Worm (Caenorhabditis elegans) whole organism, L4 larva: Measurements from ENCODE around the gene F44B9.8.
A peak's percentile ranks its signal among the peaks of the same experiment; 100 is the strongest.

Source experiments
- Y105C5A.15 ChIP-seq: fragments of 200-800 bp; sonication (Bioruptor generic); IDR thresholded peaks from 2 replicates; pipeline ENCODE4 v1.3.6; 2022; ENCODE audit warnings: missing genetic modification characterization, missing compliant biosample characterization
- aha-1 ChIP-seq: fragments of 150-350 bp; peaks from one replicate; lab custom pipeline; 2014; ENCODE audit warnings: missing biosample characterization, missing genetic modification characterization
- attf-4 ChIP-seq: sonication (generic microtip); optimal IDR thresholded peaks from 3 replicates; lab custom pipeline; 2017; ENCODE audit warnings: missing biosample characterization, missing genetic modification characterization
- ceh-20 ChIP-seq: fragments of 200-800 bp; sonication (Bioruptor generic); IDR thresholded peaks from 2 replicates; pipeline ENCODE4 v1.3.6; 2022; ENCODE audit warnings: missing genetic modification reagents, missing genetic modification characterization, missing compliant biosample characterization
- ceh-32 ChIP-seq: sonication (generic microtip); optimal IDR thresholded peaks from 2 replicates; lab custom pipeline; 2016; ENCODE audit warnings: mild to moderate bottlenecking, missing genetic modification characterization, missing compliant biosample characterization; ENCODE audit not compliant: poor library complexity
- cey-2 ChIP-seq: sonication (generic microtip); optimal IDR thresholded peaks from 3 replicates; lab custom pipeline; 2017; ENCODE audit warnings: missing genetic modification characterization, mild to moderate bottlenecking, missing compliant biosample characterization, antibody characterized with exemption, borderline replicate concordance; ENCODE audit not compliant: insufficient read depth
- ctbp-1 ChIP-seq: fragments of 200-800 bp; sonication (Bioruptor generic); IDR thresholded peaks from 2 replicates; pipeline ENCODE4 v1.3.6; 2022; ENCODE audit warnings: missing genetic modification reagents, missing genetic modification characterization, missing compliant biosample characterization
- daf-12 ChIP-seq: fragments of 150-350 bp; optimal IDR thresholded peaks from 2 replicates; lab custom pipeline; 2014; ENCODE audit warnings: missing biosample characterization, missing genetic modification reagents, missing genetic modification characterization
- dmd-9 ChIP-seq: fragments of 200-800 bp; sonication (Bioruptor generic); IDR thresholded peaks from 2 replicates; pipeline ENCODE4 v1.3.6; 2022; ENCODE audit warnings: missing genetic modification reagents, missing genetic modification characterization, missing compliant biosample characterization
- dve-1 ChIP-seq: sonication (generic microtip); optimal IDR thresholded peaks from 2 replicates; lab custom pipeline; 2017; ENCODE audit warnings: antibody characterized with exemption, mild to moderate bottlenecking, missing genetic modification characterization, missing compliant biosample characterization; ENCODE audit not compliant: insufficient read depth
- egl-43 ChIP-seq: fragments of 200-800 bp; sonication (Bioruptor generic); IDR thresholded peaks from 2 replicates; pipeline ENCODE4 v1.3.6; 2022; ENCODE audit warnings: missing genetic modification reagents, missing genetic modification characterization, missing compliant biosample characterization
- fos-1 ChIP-seq: fragments of 150-350 bp; optimal IDR thresholded peaks from 2 replicates; lab custom pipeline; 2014; ENCODE audit warnings: missing biosample characterization, missing genetic modification characterization
- hlh-30 ChIP-seq: sonication (generic microtip); optimal IDR thresholded peaks from 2 replicates; lab custom pipeline; 2017; ENCODE audit warnings: antibody characterized with exemption, mild to moderate bottlenecking, missing genetic modification characterization, missing compliant biosample characterization; ENCODE audit not compliant: insufficient read depth
- jun-1 ChIP-seq: fragments of 150-350 bp; optimal IDR thresholded peaks from 2 replicates; lab custom pipeline; 2014; ENCODE audit warnings: missing biosample characterization, missing genetic modification reagents, missing genetic modification characterization
- lim-7 ChIP-seq: fragments of 200-800 bp; sonication (Bioruptor generic); IDR thresholded peaks from 2 replicates; pipeline ENCODE4 v1.3.6; 2022; ENCODE audit warnings: missing genetic modification characterization, missing compliant biosample characterization
- lin-1 ChIP-seq: fragments of 200-800 bp; sonication (Bioruptor generic); IDR thresholded peaks from 2 replicates; pipeline ENCODE4 v1.3.6; 2022; ENCODE audit warnings: missing genetic modification reagents, missing genetic modification characterization, missing compliant biosample characterization
- lin-39 ChIP-seq: fragments of 150-350 bp; optimal IDR thresholded peaks from 2 replicates; lab custom pipeline; 2014; ENCODE audit warnings: missing biosample characterization, missing genetic modification reagents, missing genetic modification characterization
- lir-3 ChIP-seq: sonication (generic microtip); optimal IDR thresholded peaks from 2 replicates; lab custom pipeline; 2016; ENCODE audit warnings: mild to moderate bottlenecking, missing genetic modification characterization, missing compliant biosample characterization
- mxl-2 ChIP-seq: fragments of 200-800 bp; sonication (Bioruptor generic); conservative IDR thresholded peaks from 2 replicates; pipeline ENCODE4 v1.3.6; 2022; ENCODE audit warnings: missing genetic modification reagents, missing genetic modification characterization, missing compliant biosample characterization
- nhr-102 ChIP-seq: sonication (generic microtip); optimal IDR thresholded peaks from 2 replicates; lab custom pipeline; 2016; ENCODE audit warnings: mild to moderate bottlenecking, missing genetic modification characterization, moderate library complexity, missing compliant biosample characterization
- nhr-41 ChIP-seq: fragments of 200-800 bp; sonication (Bioruptor generic); IDR thresholded peaks from 2 replicates; pipeline ENCODE4 v1.3.6; 2022; ENCODE audit warnings: missing genetic modification reagents, missing genetic modification characterization, missing compliant biosample characterization
- nhr-42 ChIP-seq: fragments of 200-800 bp; sonication (Bioruptor generic); IDR thresholded peaks from 2 replicates; pipeline ENCODE4 v1.3.6; 2022; ENCODE audit warnings: missing genetic modification characterization, missing compliant biosample characterization
- pqm-1 ChIP-seq: sonication (generic microtip); optimal IDR thresholded peaks from 2 replicates; lab custom pipeline; 2017; ENCODE audit warnings: missing biosample characterization, missing genetic modification characterization
- saeg-2 ChIP-seq: fragments of 200-800 bp; sonication (Bioruptor generic); IDR thresholded peaks from 2 replicates; pipeline ENCODE4 v1.3.6; 2022; ENCODE audit warnings: missing genetic modification reagents, missing genetic modification characterization, missing compliant biosample characterization
- set-16 ChIP-seq: fragments of 200-800 bp; sonication (Bioruptor generic); IDR thresholded peaks from 2 replicates; pipeline ENCODE4 v1.3.6; 2022; ENCODE audit warnings: missing genetic modification reagents, missing genetic modification characterization, missing compliant biosample characterization
- skn-1 ChIP-seq: fragments of 150-350 bp; optimal IDR thresholded peaks from 2 replicates; lab custom pipeline; 2014; ENCODE audit warnings: missing biosample characterization, missing genetic modification characterization
- tra-1 ChIP-seq: fragments of 200-800 bp; sonication (Bioruptor generic); IDR thresholded peaks from 2 replicates; pipeline ENCODE4 v1.3.6; 2022; ENCODE audit warnings: missing genetic modification reagents, missing genetic modification characterization, missing compliant biosample characterization
- unc-39 ChIP-seq: sonication (generic microtip); optimal IDR thresholded peaks from 2 replicates; lab custom pipeline; 2017; ENCODE audit warnings: missing biosample characterization, missing genetic modification characterization
- unc-62 ChIP-seq, 3 experiments: fragments of 150-350 bp in 1 of 3; sonication (generic microtip); optimal IDR thresholded peaks in 2 of 3; peaks in 1 of 3; 1 replicate in 1 of 3; 2 replicates in 2 of 3; lab custom pipeline; 2014 to 2017; ENCODE audit warnings: missing biosample characterization in 3 of 3, missing genetic modification characterization in 3 of 3, missing genetic modification reagents in 3 of 3, missing genotype in 1 of 3
- vab-7 ChIP-seq: fragments of 200-800 bp; sonication (Bioruptor generic); IDR thresholded peaks from 2 replicates; pipeline ENCODE4 v1.3.6; 2022; ENCODE audit warnings: missing genetic modification reagents, missing genetic modification characterization, missing compliant biosample characterization
- zag-1 ChIP-seq: fragments of 150-350 bp; optimal IDR thresholded peaks from 2 replicates; lab custom pipeline; 2014; ENCODE audit warnings: missing biosample characterization, missing genetic modification characterization
- zip-2 ChIP-seq: fragments of 150-350 bp; optimal IDR thresholded peaks from 2 replicates; lab custom pipeline; 2014; ENCODE audit warnings: missing biosample characterization, missing genetic modification characterization
- ztf-11 ChIP-seq: fragments of 150-350 bp; optimal IDR thresholded peaks from 2 replicates; lab custom pipeline; 2014; ENCODE audit warnings: missing biosample characterization, missing genetic modification characterization

The F44B9.8 gene

DNA sequence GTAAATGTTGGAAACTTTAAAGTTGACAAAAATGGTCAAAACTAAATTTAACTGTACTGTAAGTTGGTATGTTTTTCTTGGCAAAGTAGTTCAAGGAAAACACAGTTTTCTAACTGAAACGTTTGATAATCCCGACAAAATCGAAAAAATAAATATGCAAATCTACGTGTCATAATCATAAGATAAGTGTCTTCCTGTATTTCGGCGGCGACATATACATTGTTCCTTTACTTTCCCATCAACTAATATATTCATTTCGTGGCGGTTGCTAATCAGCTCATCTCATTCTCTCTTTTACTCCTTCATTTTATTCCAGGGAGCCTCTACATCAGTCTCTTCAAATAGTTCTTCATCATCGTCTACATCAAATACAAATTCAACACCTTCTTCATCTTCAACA lies 38.3 kb upstream of the F44B9.8 start:
- TF ChIP-seq aha-1 (tag; lab: Kevin White, UChicago) (peak; percentile 93), ceh-20 (no peak)

DNA sequence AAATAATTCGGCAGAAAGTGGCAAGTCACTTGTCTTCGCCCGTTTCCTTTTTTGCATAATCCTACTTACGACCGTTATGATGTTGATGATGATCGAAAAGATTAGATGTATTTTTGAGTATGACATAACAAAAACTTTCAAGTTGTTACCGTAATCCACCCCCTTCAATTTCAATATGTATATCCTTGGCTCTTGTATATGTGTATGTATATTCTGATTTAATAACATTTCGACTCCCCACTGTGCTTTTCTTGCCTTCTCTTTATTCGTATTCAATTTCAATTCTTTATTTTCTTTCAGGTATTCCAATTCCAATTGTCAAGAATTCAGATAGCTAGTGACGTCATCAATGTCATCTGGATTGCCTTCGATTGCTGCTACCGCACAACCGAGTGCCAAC lies 37.5 kb upstream of the F44B9.8 start, which contains the start of gene pros-1:
Gene pros-1 (plus strand): TSS at position 301 of the 400 bp plus-strand sequence.
- no peak for TF ChIP-seq zip-2 (tag; lab: Kevin White, UChicago)
- no peak for TF ChIP-seq tra-1 (GFP tag; lab: Robert Waterston, UW)
- no peak for TF ChIP-seq Y105C5A.15
- TF ChIP-seq unc-39 (tag; lab: Kevin White, UChicago), result no peak
- TF ChIP-seq cey-2, result no peak

DNA sequence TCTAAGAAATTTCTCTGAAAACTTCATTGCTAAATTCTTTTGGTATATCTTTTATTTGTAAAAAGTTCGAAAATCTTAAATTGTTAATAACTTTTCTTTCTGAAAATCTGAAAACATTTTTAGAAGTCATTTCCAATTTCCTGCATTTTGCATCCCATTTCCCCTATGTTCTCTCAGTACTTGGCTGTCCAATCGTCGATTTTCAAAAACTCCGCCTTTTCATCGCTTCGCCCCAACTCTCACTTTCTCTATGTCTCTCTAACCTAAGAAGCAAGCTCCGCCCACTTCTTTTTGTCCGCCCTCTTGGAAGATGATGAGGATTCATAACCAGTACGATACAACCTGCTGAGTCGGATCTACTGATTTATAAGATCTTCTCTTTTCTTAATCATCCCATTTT lies 35.7 kb upstream of the F44B9.8 start:
- TF ChIP-seq lim-7 (GFP tag; lab: Robert Waterston, UW) (no peak), hlh-30 (tag; lab: Kevin White, UChicago) (no peak), lin-39 (no peak), ztf-11 (tag; lab: Kevin White, UChicago) (no peak), ctbp-1 (GFP tag; lab: Robert Waterston, UW) (no peak), saeg-2 (GFP tag; lab: Robert Waterston, UW) (no peak), vab-7 (GFP tag; lab: Robert Waterston, UW) (no peak), fos-1 (tag; lab: Kevin White, UChicago) (no peak), nhr-102 (tag; lab: Kevin White, UChicago) (no peak), ceh-32 (tag; lab: Kevin White, UChicago) (no peak), zag-1 (no peak), nhr-42 (GFP tag; lab: Robert Waterston, UW) (no peak), mxl-2 (GFP tag; lab: Robert Waterston, UW) (no peak), dmd-9 (no peak), jun-1 (tag; lab: Kevin White, UChicago) (no peak), lin-1 (no peak), daf-12 (tag; lab: Kevin White, UChicago) (no peak), unc-62 (GFP tag; optimal IDR thresholded peaks at IDR 0.05 in 1 of 2; lab: Kevin White, UChicago) (no peak), unc-62 (tag; optimal IDR thresholded peaks at IDR 0.05; lab: Kevin White, UChicago) (no peak)

DNA sequence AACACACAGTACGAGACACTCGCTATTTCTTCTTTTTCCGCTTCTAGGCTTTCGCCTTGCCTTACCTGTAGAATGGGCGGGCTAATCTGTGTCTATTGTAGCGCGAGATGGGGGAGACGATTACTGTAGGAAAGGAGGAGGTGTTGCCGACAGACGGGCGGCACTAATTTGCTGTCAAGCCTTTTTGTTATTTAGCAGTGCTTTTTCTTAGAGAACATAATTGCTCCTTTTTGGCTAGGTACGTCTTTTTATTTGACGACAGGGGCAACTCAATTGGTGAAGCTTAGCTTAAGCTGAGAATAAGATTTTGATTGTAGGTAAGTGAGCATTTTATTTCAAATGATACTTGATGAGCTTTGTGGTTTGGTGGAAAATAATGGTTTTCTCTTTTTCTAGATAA lies 34.2 kb upstream of the F44B9.8 start:
- TF ChIP-seq set-16 (no peak), unc-62 (GFP tag; optimal IDR thresholded peaks at IDR 0.05 in 1 of 2; lab: Kevin White, UChicago) (peak in 1 of 2 experiments; percentile 95), unc-62 (tag; optimal IDR thresholded peaks at IDR 0.05; lab: Kevin White, UChicago) (no peak)

DNA sequence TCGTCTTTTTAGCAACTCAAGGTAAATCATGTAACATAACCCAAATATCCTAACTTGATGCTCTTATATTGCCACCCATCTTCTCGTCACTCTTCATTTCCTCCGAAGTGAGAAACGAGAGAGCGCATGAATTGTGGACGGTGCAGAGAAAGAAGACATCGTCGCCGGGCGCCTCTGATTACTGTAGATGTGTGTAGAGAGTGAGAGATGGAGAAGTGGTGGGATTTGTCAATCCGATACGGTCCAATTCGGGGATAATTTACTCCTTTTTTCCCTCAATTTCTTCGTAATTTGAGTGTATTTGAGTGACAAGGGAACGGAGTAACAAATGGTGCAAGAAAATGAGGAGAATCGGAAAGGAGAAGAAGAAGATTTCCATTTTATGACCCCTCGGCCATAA lies 31.7 kb upstream of the F44B9.8 start:
- peak in 1 of 2 experiments; percentile 96 for TF ChIP-seq unc-62 (GFP tag; optimal IDR thresholded peaks at IDR 0.05 in 1 of 2; lab: Kevin White, UChicago)
- no peak for TF ChIP-seq unc-62 (tag; optimal IDR thresholded peaks at IDR 0.05; lab: Kevin White, UChicago)
- TF ChIP-seq lir-3 (tag; lab: Kevin White, UChicago), result no peak

DNA sequence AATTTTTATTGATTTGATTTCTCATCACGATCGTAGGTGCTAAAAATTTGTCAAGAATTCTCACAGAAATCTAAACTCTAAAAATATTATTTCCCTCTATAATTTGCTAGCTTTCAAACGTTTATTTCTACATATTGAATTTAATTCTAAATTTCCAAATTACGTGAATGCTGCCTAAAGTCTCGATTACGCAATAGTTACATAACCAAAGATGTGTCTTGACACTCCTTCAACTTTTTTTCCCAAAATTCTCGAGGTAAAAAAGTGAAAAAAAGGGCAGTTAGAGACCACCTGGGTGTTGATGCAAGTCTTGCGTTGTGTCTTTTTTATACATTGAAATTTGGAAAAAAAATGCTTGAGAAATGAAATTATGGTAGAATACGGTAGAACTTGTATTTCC lies 22.4 kb upstream of the F44B9.8 start:
- TF ChIP-seq attf-4 (no peak), fos-1 (tag; lab: Kevin White, UChicago) (no peak), dve-1 (tag; lab: Kevin White, UChicago) (no peak), pqm-1 (no peak), vab-7 (GFP tag; lab: Robert Waterston, UW) (no peak), nhr-41 (no peak), zip-2 (tag; lab: Kevin White, UChicago) (no peak), egl-43 (GFP tag; lab: Robert Waterston, UW) (no peak), skn-1 (no peak)
